Worm (Caenorhabditis elegans): ENCODE data around the gene C07A9.5.

The C07A9.5 gene

DNA sequence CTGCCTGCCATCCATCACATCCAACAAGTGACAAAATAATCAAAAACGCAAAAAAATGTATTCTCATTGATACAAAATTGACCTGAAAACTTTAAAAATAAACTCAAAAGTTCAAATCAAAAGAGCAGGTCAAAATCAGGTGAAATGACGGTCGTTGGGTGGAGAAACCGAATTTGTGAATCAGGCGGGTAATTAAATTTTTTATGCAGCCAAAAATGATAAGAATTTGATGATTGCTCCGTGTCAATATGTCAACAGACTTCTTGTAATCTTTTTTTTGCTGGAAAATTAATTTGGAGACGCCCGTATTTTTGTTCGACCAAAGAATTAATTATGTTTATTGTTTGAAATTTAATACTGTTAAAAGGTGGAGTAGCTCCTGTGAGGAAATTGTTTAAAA, 31.2 kb upstream of the C07A9.5 start, which contains the start of gene ncx-6:
TSS of gene ncx-6 (minus strand) at position 88 of the 400 bp plus-strand sequence.
- TF ChIP-seq elt-2 (tag; optimal IDR thresholded peaks at IDR 0.05) (peak; percentile 34), isw-1 (GFP tag; IDR thresholded peaks at IDR 0.05) (no peak), hlh-17 (GFP tag; optimal IDR thresholded peaks at IDR 0.05; ENCODE audit: borderline replicate concordance) (no peak)

- no peak for TF ChIP-seq nhr-85 (tag)
- TF ChIP-seq egl-27 (tag; optimal IDR thresholded peaks at IDR 0.05), result no peak
- no peak for TF ChIP-seq dpl-1 (GFP tag; optimal IDR thresholded peaks at IDR 0.05)
- TF ChIP-seq lin-39 (tag; optimal IDR thresholded peaks at IDR 0.05), result no peak
- no peak for TF ChIP-seq xbp-1 (tag; optimal IDR thresholded peaks at IDR 0.05)
- no peak for TF ChIP-seq aly-2 (tag; optimal IDR thresholded peaks at IDR 0.05)
- TF ChIP-seq ceh-63 (GFP tag; optimal IDR thresholded peaks at IDR 0.05), result no peak
- TF ChIP-seq Y116A8C.19 (tag; optimal IDR thresholded peaks at IDR 0.05; ENCODE audit: borderline replicate concordance), result no peak
- no peak for TF ChIP-seq nhr-47 (tag; optimal IDR thresholded peaks at IDR 0.05)
- no peak for TF ChIP-seq elt-2 (tag; optimal IDR thresholded peaks at IDR 0.05)
- no peak for TF ChIP-seq nhr-11 (tag; optimal IDR thresholded peaks at IDR 0.05)
- no peak for TF ChIP-seq tbx-2 (tag; optimal IDR thresholded peaks at IDR 0.05)
- TF ChIP-seq F16B12.6 (tag; optimal IDR thresholded peaks at IDR 0.05), result no peak
- no peak for TF ChIP-seq snpc-4 (tag; optimal IDR thresholded peaks at IDR 0.05)
- TF ChIP-seq swsn-7 (tag; optimal IDR thresholded peaks at IDR 0.05), result no peak
These were observed 30.6 kb upstream of the C07A9.5 start for ce11 chrIII:9713182-9713581.

ce11 chrIII:9711163-9711562, 28.5 kb upstream of the C07A9.5 start:
- TF ChIP-seq hlh-4 (tag; optimal IDR thresholded peaks at IDR 0.05), result no peak
- no peak for TF ChIP-seq pqm-1 (tag; optimal IDR thresholded peaks at IDR 0.05)
- TF ChIP-seq unc-62 (GFP tag; optimal IDR thresholded peaks at IDR 0.05), result no peak
- TF ChIP-seq aly-2 (tag; optimal IDR thresholded peaks at IDR 0.05), result no peak
- no peak for TF ChIP-seq C34B4.2 (tag; optimal IDR thresholded peaks at IDR 0.05)

DNA sequence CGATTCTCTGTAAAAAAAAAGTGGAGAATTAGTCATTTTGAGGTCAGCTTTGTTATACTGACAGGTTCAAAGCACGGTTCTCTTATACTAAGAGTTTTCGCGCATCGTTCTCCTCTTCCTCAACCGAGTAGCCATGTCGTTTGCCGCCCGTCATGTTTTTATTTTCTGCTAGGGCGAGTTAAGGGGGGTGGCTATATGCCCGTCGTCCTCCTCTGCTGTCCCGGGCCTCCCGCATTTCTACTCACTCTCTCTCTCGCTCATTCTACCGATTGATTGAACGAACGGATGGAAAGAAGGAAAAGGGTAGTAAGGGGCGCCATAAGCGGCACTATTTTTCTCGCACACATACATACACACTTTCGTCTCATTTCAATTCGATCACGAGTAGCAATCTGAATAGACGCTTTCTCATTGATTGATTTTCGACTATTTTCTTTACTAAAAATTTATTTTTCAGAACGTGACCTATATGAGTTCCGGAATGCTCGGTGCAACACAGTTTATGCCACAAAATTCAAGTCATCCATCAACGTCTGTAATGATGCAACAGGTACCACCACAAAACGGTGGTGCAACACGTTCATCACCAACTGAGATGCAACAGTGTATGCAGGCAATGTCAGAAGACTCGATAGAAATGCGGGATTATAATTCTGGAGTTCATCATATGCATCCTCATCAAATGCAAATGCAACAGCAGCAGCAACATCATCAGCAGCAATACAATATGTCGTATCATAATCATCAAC, 22.7 kb upstream of the C07A9.5 start:
- TF ChIP-seq aha-1 (tag; optimal IDR thresholded peaks at IDR 0.05) (no peak), lin-35 (GFP tag; optimal IDR thresholded peaks at IDR 0.05) (no peak), ztf-4 (tag; optimal IDR thresholded peaks at IDR 0.05) (no peak), blmp-1 (tag; optimal IDR thresholded peaks at IDR 0.05) (peak; percentile 41)

DNA sequence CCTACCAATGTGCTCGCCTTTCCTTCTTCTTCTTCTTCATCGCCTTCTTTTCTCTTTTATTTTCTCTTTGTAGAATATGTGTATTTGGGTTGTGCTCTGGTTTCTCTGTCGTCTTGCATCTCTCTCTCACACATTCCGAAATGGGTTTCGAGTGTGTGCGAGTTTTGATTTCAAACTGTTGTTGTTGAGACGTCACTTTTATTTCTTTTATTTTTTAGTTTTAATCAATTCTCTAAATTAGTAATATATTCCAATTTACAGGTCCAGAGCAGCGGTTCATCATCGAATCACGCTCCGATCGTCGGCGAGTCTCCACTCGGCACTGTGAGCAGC, 21.9 kb upstream of the C07A9.5 start:
- TF ChIP-seq lin-14 (GFP tag; optimal IDR thresholded peaks at IDR 0.05), result peak; percentile 1
- TF ChIP-seq isw-1 (GFP tag; IDR thresholded peaks at IDR 0.05), result no peak
- no peak for TF ChIP-seq hpl-2 (GFP tag; optimal IDR thresholded peaks at IDR 0.05)
- TF ChIP-seq fkh-8 (tag; optimal IDR thresholded peaks at IDR 0.05), result no peak
- no peak for TF ChIP-seq tbx-2 (tag; optimal IDR thresholded peaks at IDR 0.05)
- no peak for TF ChIP-seq ama-1 (optimal IDR thresholded peaks at IDR 0.05)
- TF ChIP-seq nhr-84 (tag; optimal IDR thresholded peaks at IDR 0.05), result no peak
- TF ChIP-seq swsn-7 (tag; optimal IDR thresholded peaks at IDR 0.05), result no peak
- TF ChIP-seq snpc-4 (tag; optimal IDR thresholded peaks at IDR 0.05), result no peak
- TF ChIP-seq efl-1 (optimal IDR thresholded peaks at IDR 0.05), result no peak
- peak in 1 of 2 experiments; percentile 51 for TF ChIP-seq efl-1 (GFP tag; optimal IDR thresholded peaks at IDR 0.05 in 1 of 2)

Measured in whole organism, L1 larva.